Worm (Caenorhabditis elegans) whole organism, L1 larva: ENCODE data around the gene F36A4.2.

Experiments
- C34B4.2 ChIP-seq: sonication (generic microtip); optimal IDR thresholded peaks from 2 replicates; lab custom pipeline; 2017; ENCODE audit warnings: mild to moderate bottlenecking, missing genetic modification characterization, missing compliant biosample characterization
- Y116A8C.19 ChIP-seq: sonication (generic microtip); optimal IDR thresholded peaks from 2 replicates; lab custom pipeline; 2016; ENCODE audit warnings: missing compliant biosample characterization, missing genetic modification characterization, borderline replicate concordance
- aha-1 ChIP-seq: fragments of 150-350 bp; optimal IDR thresholded peaks from 2 replicates; lab custom pipeline; 2014; ENCODE audit warnings: missing biosample characterization, missing genetic modification characterization
- alr-1 ChIP-seq: fragments of 200-800 bp; sonication (Bioruptor generic); optimal IDR thresholded peaks from 2 replicates; lab custom pipeline; 2018; ENCODE audit warnings: borderline replicate concordance, mild to moderate bottlenecking, missing genetic modification characterization, missing compliant biosample characterization
- aly-2 ChIP-seq: fragments of 150-350 bp; optimal IDR thresholded peaks from 2 replicates; lab custom pipeline; 2014; ENCODE audit warnings: missing biosample characterization, missing genetic modification characterization
- ceh-8 ChIP-seq: fragments of 200-800 bp; sonication (Bioruptor generic); optimal IDR thresholded peaks from 2 replicates; lab custom pipeline; 2018; ENCODE audit warnings: mild to moderate bottlenecking, missing genetic modification characterization, moderate library complexity, missing compliant biosample characterization
- ceh-82 ChIP-seq, 3 experiments: fragments of 150-350 bp in 1 of 3; sonication (generic microtip) in 2 of 3; optimal IDR thresholded peaks; 2 replicates each; lab custom pipeline; 2014 to 2017; ENCODE audit warnings: missing biosample characterization in 3 of 3, missing genetic modification characterization in 3 of 3
- ceh-88 ChIP-seq: fragments of 200-800 bp; sonication (Bioruptor generic); IDR thresholded peaks from 2 replicates; pipeline ENCODE4 v1.3.6; 2022; ENCODE audit warnings: missing genetic modification characterization, missing compliant biosample characterization
- dpl-1 ChIP-seq, 3 experiments: fragments of 150-350 bp in 2 of 3; sonication (generic microtip) in 1 of 3; optimal IDR thresholded peaks; 2 replicates each; lab custom pipeline; 2014 to 2017; ENCODE audit warnings: missing biosample characterization in 3 of 3, missing genetic modification characterization in 3 of 3, missing genetic modification reagents in 3 of 3
- efl-1 ChIP-seq, 4 experiments: fragments of 150-350 bp; optimal IDR thresholded peaks in 3 of 4; peaks in 1 of 4; 1 replicate in 1 of 4; 2 replicates in 3 of 4; lab custom pipeline; 2014; ENCODE audit warnings: missing biosample characterization in 2 of 4, missing genetic modification characterization in 2 of 4, missing genetic modification reagents in 2 of 4
- egl-13 ChIP-seq: sonication (generic microtip); optimal IDR thresholded peaks from 2 replicates; lab custom pipeline; 2016; ENCODE audit warnings: missing genotype, missing genetic modification reagents, missing genetic modification characterization, missing compliant biosample characterization
- elt-2 ChIP-seq: sonication (generic microtip); optimal IDR thresholded peaks from 2 replicates; lab custom pipeline; 2016; ENCODE audit warnings: missing genetic modification characterization, mild to moderate bottlenecking, inconsistent platforms, missing compliant biosample characterization, missing genetic modification reagents
- elt-3 ChIP-seq, 6 experiments: fragments of 150-350 bp in 1 of 6; sonication (generic microtip); optimal IDR thresholded peaks; 2 replicates each; lab custom pipeline; 2017 to 2018; ENCODE audit warnings: missing biosample characterization in 6 of 6, missing genetic modification characterization in 6 of 6, inconsistent platforms in 1 of 6
- ets-5 ChIP-seq: fragments of 200-800 bp; sonication (Bioruptor generic); IDR thresholded peaks from 2 replicates; pipeline ENCODE4 v1.3.6; 2022; ENCODE audit warnings: missing genetic modification characterization, missing compliant biosample characterization
- fkh-4 ChIP-seq: sonication (generic microtip); optimal IDR thresholded peaks from 2 replicates; lab custom pipeline; 2016; ENCODE audit warnings: missing compliant biosample characterization, missing genetic modification characterization, borderline replicate concordance
- fkh-8 ChIP-seq: sonication (generic microtip); optimal IDR thresholded peaks from 2 replicates; lab custom pipeline; 2016; ENCODE audit warnings: mild to moderate bottlenecking, missing genetic modification characterization, missing compliant biosample characterization
- hlh-4 ChIP-seq: sonication (generic microtip); optimal IDR thresholded peaks from 2 replicates; lab custom pipeline; 2016; ENCODE audit warnings: mild to moderate bottlenecking, missing genetic modification characterization, missing compliant biosample characterization
- hpl-2 ChIP-seq: fragments of 150-350 bp; optimal IDR thresholded peaks from 2 replicates; lab custom pipeline; 2014; ENCODE audit warnings: missing biosample characterization, missing genetic modification reagents, missing genetic modification characterization
- irx-1 ChIP-seq: sonication (generic microtip); optimal IDR thresholded peaks from 2 replicates; lab custom pipeline; 2016; ENCODE audit warnings: missing genetic modification characterization, missing compliant biosample characterization
- isw-1 ChIP-seq: fragments of 200-800 bp; sonication (Bioruptor generic); IDR thresholded peaks from 2 replicates; pipeline ENCODE4 v1.3.6; 2022; ENCODE audit warnings: missing genetic modification characterization, missing compliant biosample characterization
- jun-1 ChIP-seq: fragments of 150-350 bp; optimal IDR thresholded peaks from 2 replicates; lab custom pipeline; 2014; ENCODE audit warnings: missing biosample characterization, missing genetic modification reagents, missing genetic modification characterization
- lin-13 ChIP-seq: fragments of 150-350 bp; optimal IDR thresholded peaks from 2 replicates; lab custom pipeline; 2014; ENCODE audit warnings: missing biosample characterization, missing genetic modification reagents, missing genetic modification characterization
- lin-14 ChIP-seq: fragments of 200-800 bp; sonication (Bioruptor generic); optimal IDR thresholded peaks from 2 replicates; lab custom pipeline; 2018; ENCODE audit warnings: mild to moderate bottlenecking, missing genetic modification characterization, moderate library complexity, missing compliant biosample characterization
- lin-15B ChIP-seq: fragments of 150-350 bp; sonication (generic microtip); optimal IDR thresholded peaks from 3 replicates; lab custom pipeline; 2014; ENCODE audit warnings: missing biosample characterization, missing genetic modification characterization
- lin-35 ChIP-seq, 2 experiments: fragments of 150-350 bp; optimal IDR thresholded peaks; 2 replicates each; lab custom pipeline; 2014; ENCODE audit warnings: missing biosample characterization in 2 of 2, missing genetic modification characterization in 2 of 2, missing genetic modification reagents in 2 of 2
- lir-3 ChIP-seq: sonication (generic microtip); optimal IDR thresholded peaks from 2 replicates; lab custom pipeline; 2016; ENCODE audit warnings: mild to moderate bottlenecking, missing genetic modification characterization, moderate library complexity, missing compliant biosample characterization; ENCODE audit not compliant: poor library complexity
- mab-9 ChIP-seq: fragments of 200-800 bp; sonication (Bioruptor generic); IDR thresholded peaks from 2 replicates; pipeline ENCODE4 v1.3.6; 2022; ENCODE audit warnings: missing genetic modification reagents, missing genetic modification characterization, missing compliant biosample characterization
- mep-1 ChIP-seq: fragments of 150-350 bp; optimal IDR thresholded peaks from 2 replicates; lab custom pipeline; 2014; ENCODE audit warnings: missing biosample characterization, missing genetic modification characterization
- nhr-12 ChIP-seq: sonication (generic microtip); optimal IDR thresholded peaks from 2 replicates; lab custom pipeline; 2017; ENCODE audit warnings: missing biosample characterization, missing genetic modification characterization
- nhr-28 ChIP-seq: fragments of 150-350 bp; optimal IDR thresholded peaks from 2 replicates; lab custom pipeline; 2014; ENCODE audit warnings: missing biosample characterization, missing genetic modification characterization
- nhr-71 ChIP-seq: sonication (generic microtip); optimal IDR thresholded peaks from 2 replicates; lab custom pipeline; 2016; ENCODE audit warnings: mild to moderate bottlenecking, missing genetic modification characterization, moderate library complexity, missing compliant biosample characterization
- nhr-84 ChIP-seq: sonication (generic microtip); optimal IDR thresholded peaks from 2 replicates; lab custom pipeline; 2017; ENCODE audit warnings: missing biosample characterization, missing genetic modification characterization
- nhr-85 ChIP-seq: sonication (generic microtip); peaks from one replicate; lab custom pipeline; 2016; ENCODE audit warnings: missing genetic modification characterization, inconsistent platforms, missing compliant biosample characterization
- nhr-90 ChIP-seq: sonication (generic microtip); optimal IDR thresholded peaks from 2 replicates; lab custom pipeline; 2016; ENCODE audit warnings: mild to moderate bottlenecking, missing genetic modification characterization, missing compliant biosample characterization; ENCODE audit not compliant: poor library complexity
- pax-3 ChIP-seq: fragments of 200-800 bp; sonication (Bioruptor generic); optimal IDR thresholded peaks from 2 replicates; lab custom pipeline; 2018; ENCODE audit warnings: mild to moderate bottlenecking, missing genetic modification characterization, moderate library complexity, missing compliant biosample characterization
- pqm-1 ChIP-seq: sonication (generic microtip); optimal IDR thresholded peaks from 3 replicates; lab custom pipeline; 2017; ENCODE audit warnings: missing biosample characterization, missing genetic modification characterization
- rnt-1 ChIP-seq: sonication (generic microtip); optimal IDR thresholded peaks from 2 replicates; lab custom pipeline; 2016; ENCODE audit warnings: mild to moderate bottlenecking, missing genetic modification characterization, moderate library complexity, missing compliant biosample characterization
- skn-1 ChIP-seq: fragments of 150-350 bp; optimal IDR thresholded peaks from 2 replicates; lab custom pipeline; 2014; ENCODE audit warnings: missing biosample characterization, missing genetic modification characterization
- snu-23 ChIP-seq: sonication (generic microtip); optimal IDR thresholded peaks from 2 replicates; lab custom pipeline; 2016; ENCODE audit warnings: missing genetic modification characterization, missing compliant biosample characterization
- sox-4 ChIP-seq: sonication (generic microtip); optimal IDR thresholded peaks from 2 replicates; lab custom pipeline; 2016; ENCODE audit warnings: missing genetic modification characterization, missing compliant biosample characterization
- sup-37 ChIP-seq: fragments of 200-800 bp; sonication (Bioruptor generic); optimal IDR thresholded peaks from 2 replicates; lab custom pipeline; 2018; ENCODE audit warnings: mild to moderate bottlenecking, missing genetic modification characterization, missing compliant biosample characterization
- swsn-7 ChIP-seq: sonication (generic microtip); optimal IDR thresholded peaks from 2 replicates; lab custom pipeline; 2016; ENCODE audit warnings: missing genetic modification characterization, missing compliant biosample characterization
- unc-130 ChIP-seq: fragments of 150-350 bp; optimal IDR thresholded peaks from 2 replicates; lab custom pipeline; 2017; ENCODE audit warnings: missing biosample characterization, missing genetic modification characterization, inconsistent platforms
- unc-30 ChIP-seq: sonication (generic microtip); optimal IDR thresholded peaks from 2 replicates; lab custom pipeline; 2017; ENCODE audit warnings: missing biosample characterization, missing genetic modification characterization
- unc-62 ChIP-seq: fragments of 150-350 bp; optimal IDR thresholded peaks from 2 replicates; lab custom pipeline; 2014; ENCODE audit warnings: missing biosample characterization, missing genetic modification reagents, missing genetic modification characterization
- unc-86 ChIP-seq: sonication (generic microtip); optimal IDR thresholded peaks from 2 replicates; lab custom pipeline; 2016; ENCODE audit warnings: missing genetic modification characterization, missing compliant biosample characterization
- unc-98 ChIP-seq: fragments of 200-800 bp; sonication (Bioruptor generic); IDR thresholded peaks from 2 replicates; pipeline ENCODE4 v1.3.6; 2022; ENCODE audit warnings: missing genetic modification characterization, missing compliant biosample characterization
- xbp-1 ChIP-seq: sonication (generic microtip); optimal IDR thresholded peaks from 2 replicates; lab custom pipeline; 2016; ENCODE audit warnings: missing genetic modification characterization, missing compliant biosample characterization
- zag-1 ChIP-seq: fragments of 150-350 bp; optimal IDR thresholded peaks from 2 replicates; lab custom pipeline; 2014; ENCODE audit warnings: missing biosample characterization, missing genetic modification characterization
- ztf-4 ChIP-seq: fragments of 150-350 bp; optimal IDR thresholded peaks from 2 replicates; lab custom pipeline; 2014; ENCODE audit warnings: missing biosample characterization, missing genetic modification characterization

F36A4.2 gene

ce11 chrIV:4272167-4272566 is 1.1 kb downstream of the F36A4.2 start, which contains the start of gene F36A4.1:
Gene F36A4.1, plus strand, starts transcription at chrIV:4272467.
- TF ChIP-seq nhr-28 (tag; lab: Kevin White, UChicago) = no peak
- no peak for TF ChIP-seq skn-1 (tag; lab: Kevin White, UChicago)
- TF ChIP-seq hpl-2 (GFP tag; lab: Kevin White, UChicago) = no peak
- peak; percentile 31 for TF ChIP-seq nhr-85 (tag; lab: Kevin White, UChicago)
- TF ChIP-seq, all 84 proteins: peak for 1

- TF ChIP-seq jun-1 (tag; lab: Kevin White, UChicago) (no peak), hlh-4 (no peak), mep-1 (tag; lab: Kevin White, UChicago) (no peak), aly-2 (tag; lab: Kevin White, UChicago) (no peak), unc-98 (GFP tag; lab: Robert Waterston, UW) (no peak), elt-2 (no peak), unc-86 (tag; lab: Kevin White, UChicago) (peak; percentile 8), pqm-1 (tag; lab: Kevin White, UChicago) (no peak), ztf-4 (tag; lab: Kevin White, UChicago) (no peak), unc-62 (GFP tag; lab: Kevin White, UChicago) (no peak), unc-30 (no peak), nhr-28 (tag; lab: Kevin White, UChicago) (no peak), sup-37 (GFP tag; lab: Kevin White, UChicago) (no peak), nhr-84 (tag; lab: Kevin White, UChicago) (no peak), sox-4 (tag; lab: Kevin White, UChicago) (no peak), ceh-88 (GFP tag; lab: Robert Waterston, UW) (no peak), lin-14 (GFP tag; lab: Kevin White, UChicago) (no peak), snu-23 (GFP tag; lab: Kevin White, UChicago) (no peak), ets-5 (GFP tag; lab: Robert Waterston, UW) (no peak), lir-3 (tag; lab: Kevin White, UChicago) (no peak), rnt-1 (tag; lab: Kevin White, UChicago) (peak; percentile 67), egl-13 (tag; lab: Kevin White, UChicago) (no peak), elt-3 (tag; optimal IDR thresholded peaks at IDR 0.05; lab: Kevin White, UChicago) (no peak), nhr-71 (tag; lab: Kevin White, UChicago) (no peak), dpl-1 (GFP tag; optimal IDR thresholded peaks at IDR 0.05; lab: Kevin White, UChicago) (peak in 2 of 3 experiments; percentile 23 to 24), hpl-2 (GFP tag; lab: Kevin White, UChicago) (no peak), ceh-8 (no peak), mab-9 (no peak), xbp-1 (tag; lab: Kevin White, UChicago) (peak; percentile 27), lin-15B (tag; lab: Kevin White, UChicago) (no peak), lin-13 (no peak), aha-1 (tag; lab: Kevin White, UChicago) (no peak), fkh-8 (tag; lab: Kevin White, UChicago) (no peak), pax-3 (tag; lab: Kevin White, UChicago) (no peak), nhr-90 (no peak), nhr-12 (no peak), swsn-7 (tag; lab: Kevin White, UChicago) (peak; percentile 44), irx-1 (tag; lab: Kevin White, UChicago) (no peak), ceh-82 (tag; optimal IDR thresholded peaks at IDR 0.05; lab: Kevin White, UChicago) (peak in 2 of 3 experiments; percentile 20 to 21), alr-1 (tag; lab: Kevin White, UChicago) (no peak), unc-130 (no peak), isw-1 (GFP tag; lab: Robert Waterston, UW) (no peak), zag-1 (tag; lab: Kevin White, UChicago) (no peak), efl-1 (optimal IDR thresholded peaks at IDR 0.05; lab: Kevin White, UChicago) (peak; percentile 45 to 50), efl-1 (GFP tag; optimal IDR thresholded peaks at IDR 0.05 in 1 of 2; lab: Kevin White, UChicago) (peak; percentile 33 to 93), fkh-4 (tag; lab: Kevin White, UChicago) (no peak), lin-35 (GFP tag; optimal IDR thresholded peaks at IDR 0.05; lab: Kevin White, UChicago) (peak; percentile 18 to 23), Y116A8C.19 (tag; lab: Kevin White, UChicago) (no peak), C34B4.2 (tag; lab: Kevin White, UChicago) (no peak)
Observed at ce11 chrIV:4277694-4278093, 6.7 kb downstream of the F36A4.2 start, which contains the start of gene nhr-78. Gene nhr-78, minus strand, starts transcription at chrIV:4277875.
